Worm (Caenorhabditis elegans) whole organism, L3 larva: ENCODE data around the gene T10H9.1.

Experiments used
- R02D3.7 ChIP-seq: fragments of 150-350 bp; optimal IDR thresholded peaks from 2 replicates; lab custom pipeline; 2014; ENCODE audit warnings: missing biosample characterization, missing genetic modification characterization
- ZK546.5 ChIP-seq: sonication (generic microtip); optimal IDR thresholded peaks from 2 replicates; lab custom pipeline; 2017; ENCODE audit warnings: missing biosample characterization, missing genetic modification characterization
- aly-2 ChIP-seq: fragments of 150-350 bp; optimal IDR thresholded peaks from 2 replicates; lab custom pipeline; 2014; ENCODE audit warnings: missing biosample characterization, missing genetic modification characterization
- ama-1 ChIP-seq: fragments of 150-350 bp; optimal IDR thresholded peaks from 2 replicates; lab custom pipeline; 2018
- ceh-28 ChIP-seq: fragments of 150-350 bp; optimal IDR thresholded peaks from 2 replicates; lab custom pipeline; 2014; ENCODE audit warnings: missing biosample characterization, missing genetic modification reagents, missing genetic modification characterization
- ceh-9 ChIP-seq: sonication (generic microtip); optimal IDR thresholded peaks from 2 replicates; lab custom pipeline; 2018; ENCODE audit warnings: missing biosample characterization, missing genetic modification characterization
- daf-12 ChIP-seq: fragments of 150-350 bp; optimal IDR thresholded peaks from 2 replicates; lab custom pipeline; 2014; ENCODE audit warnings: missing biosample characterization, missing genetic modification reagents, missing genetic modification characterization
- egl-27 ChIP-seq: sonication (generic microtip); optimal IDR thresholded peaks from 4 replicates; lab custom pipeline; 2017; ENCODE audit warnings: missing biosample characterization, missing genetic modification reagents, missing genetic modification characterization
- fkh-10 ChIP-seq: sonication (generic microtip); optimal IDR thresholded peaks from 2 replicates; lab custom pipeline; 2017; ENCODE audit warnings: missing biosample characterization, missing genetic modification reagents, missing genetic modification characterization
- pha-4 ChIP-seq: fragments of 150-350 bp; optimal IDR thresholded peaks from 2 replicates; lab custom pipeline; 2014; ENCODE audit warnings: missing biosample characterization, missing genetic modification reagents, missing genetic modification characterization
- skn-1 ChIP-seq: fragments of 150-350 bp; optimal IDR thresholded peaks from 2 replicates; lab custom pipeline; 2014; ENCODE audit warnings: missing biosample characterization, missing genetic modification characterization
- snpc-4 ChIP-seq: fragments of 150-350 bp; optimal IDR thresholded peaks from 2 replicates; lab custom pipeline; 2014; ENCODE audit warnings: missing biosample characterization, missing genetic modification characterization
- tbx-2 ChIP-seq: sonication (generic microtip); optimal IDR thresholded peaks from 2 replicates; lab custom pipeline; 2016; ENCODE audit warnings: mild to moderate bottlenecking, missing genetic modification characterization, missing compliant biosample characterization

- TF ChIP-seq ceh-28 (tag; lab: Kevin White, UChicago) (no peak), snpc-4 (no peak), skn-1 (tag; lab: Kevin White, UChicago) (no peak), tbx-2 (tag; lab: Kevin White, UChicago) (no peak), R02D3.7 (tag; lab: Kevin White, UChicago) (no peak), ama-1 (lab: Kevin White, UChicago) (no peak), pha-4 (tag; lab: Kevin White, UChicago) (no peak), egl-27 (no peak), fkh-10 (GFP tag; lab: Kevin White, UChicago) (no peak), daf-12 (tag; lab: Kevin White, UChicago) (no peak), ceh-9 (tag; lab: Kevin White, UChicago) (no peak), ZK546.5 (no peak), aly-2 (tag; lab: Kevin White, UChicago) (no peak)
Observed at ce11 chrV:6666557-6666956, 17.1 kb downstream of the T10H9.1 start.
